Fruit fly (Drosophila melanogaster) Kc167 (cell line): Measurements from ENCODE around the gene CG12116.

Experiments used
- psq ChIP-seq: fragments of >200 bp; optimal IDR thresholded peaks from 2 replicates; lab custom pipeline; 2017; ENCODE audit warnings: missing external identifiers
- ttk ChIP-seq: sonication (Bioruptor generic); optimal IDR thresholded peaks from 2 replicates; lab custom pipeline; 2017; ENCODE audit warnings: missing external identifiers

DNA sequence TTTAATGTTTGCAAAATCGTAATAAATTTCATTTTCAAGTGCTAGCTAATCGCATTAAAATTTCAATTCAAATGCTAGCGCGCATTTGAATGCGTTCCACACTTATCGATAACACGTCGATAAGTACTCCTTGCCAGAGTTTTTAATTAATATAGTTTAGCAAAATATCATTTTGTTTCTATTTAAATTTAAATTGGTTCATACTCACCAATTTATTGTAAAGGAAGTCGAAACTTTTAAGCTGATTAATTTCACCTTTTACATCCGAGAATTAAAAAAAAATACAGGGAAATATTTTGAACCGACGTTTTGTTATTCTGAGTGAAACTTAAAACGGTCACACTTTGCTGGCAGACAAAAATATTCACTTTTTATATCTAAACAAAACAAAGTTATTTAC is 7.7 kb downstream of the CG12116 start, which contains the start of gene Es2:
- TF ChIP-seq ttk (lab: Kevin White, UChicago), result no peak
- no peak for TF ChIP-seq psq (lab: Kevin White, UChicago)
